Worm (Caenorhabditis elegans) whole organism, midembryonic: ENCODE results near the gene Y53C12A.7.

Experiments
- T22C8.4 ChIP-seq: fragments of 200-800 bp; sonication (Bioruptor generic); IDR thresholded peaks from 2 replicates; pipeline ENCODE4 v1.3.6; 2022; ENCODE audit warnings: missing genetic modification characterization, missing compliant biosample characterization
- cog-1 ChIP-seq: sonication (generic microtip); optimal IDR thresholded peaks from 2 replicates; lab custom pipeline; 2016; ENCODE audit warnings: missing genetic modification characterization, missing compliant biosample characterization
- flt-1 ChIP-seq: fragments of 200-800 bp; sonication (Bioruptor generic); IDR thresholded peaks from 2 replicates; pipeline ENCODE4 v1.3.6; 2022; ENCODE audit warnings: missing genetic modification characterization, missing compliant biosample characterization
- ref-1 ChIP-seq: fragments of 200-800 bp; sonication (Bioruptor generic); conservative IDR thresholded peaks from 2 replicates; pipeline ENCODE4 v1.3.6; 2022; ENCODE audit warnings: missing genetic modification reagents, missing genetic modification characterization, missing compliant biosample characterization
- ztf-29 ChIP-seq: fragments of 200-800 bp; sonication (Bioruptor generic); IDR thresholded peaks from 2 replicates; pipeline ENCODE4 v1.3.6; 2022; ENCODE audit warnings: missing genetic modification reagents, missing genetic modification characterization, missing compliant biosample characterization

DNA sequence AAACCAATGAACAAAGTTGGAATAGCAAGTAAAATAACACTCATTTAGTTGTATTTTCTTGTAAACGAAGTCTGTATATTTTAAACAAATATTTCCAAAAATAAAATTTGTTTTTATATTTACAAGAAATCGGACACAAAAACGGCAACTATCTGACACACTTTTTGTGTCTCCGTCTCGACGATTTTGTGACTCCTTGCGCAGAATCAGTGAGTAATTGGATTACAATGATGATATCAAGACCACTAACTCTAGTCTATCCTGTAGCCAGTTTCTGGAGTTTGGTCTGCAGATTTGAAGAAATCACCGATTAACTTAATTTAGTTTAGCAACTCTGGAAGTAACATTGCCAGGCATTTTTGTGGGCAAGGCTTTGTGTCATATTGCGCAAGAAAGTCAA lies 37.5 kb upstream of the Y53C12A.7 start, which contains the start of gene cyp-13A10:
- no peak for TF ChIP-seq cog-1 (tag; lab: Kevin White, UChicago)
- no peak for TF ChIP-seq flt-1 (GFP tag; lab: Robert Waterston, UW)
- no peak for TF ChIP-seq ref-1 (GFP tag; lab: Robert Waterston, UW)
- TF ChIP-seq T22C8.4 (GFP tag; lab: Robert Waterston, UW), result no peak
- TF ChIP-seq ztf-29, result no peak
